Worm (Caenorhabditis elegans) whole organism, L3 larva: ENCODE data around the gene T01C8.2.

Experiments
- R02D3.7 ChIP-seq: fragments of 150-350 bp; optimal IDR thresholded peaks from 2 replicates; lab custom pipeline; 2014; ENCODE audit warnings: missing biosample characterization, missing genetic modification characterization
- aly-2 ChIP-seq: fragments of 150-350 bp; optimal IDR thresholded peaks from 2 replicates; lab custom pipeline; 2014; ENCODE audit warnings: missing biosample characterization, missing genetic modification characterization
- ama-1 ChIP-seq: fragments of 150-350 bp; optimal IDR thresholded peaks from 2 replicates; lab custom pipeline; 2018
- ceh-16 ChIP-seq: sonication (generic microtip); optimal IDR thresholded peaks from 2 replicates; lab custom pipeline; 2017; ENCODE audit warnings: missing biosample characterization, missing genetic modification characterization
- ceh-9 ChIP-seq: sonication (generic microtip); optimal IDR thresholded peaks from 2 replicates; lab custom pipeline; 2018; ENCODE audit warnings: missing biosample characterization, missing genetic modification characterization
- daf-12 ChIP-seq: fragments of 150-350 bp; optimal IDR thresholded peaks from 2 replicates; lab custom pipeline; 2014; ENCODE audit warnings: missing biosample characterization, missing genetic modification reagents, missing genetic modification characterization
- egl-5 ChIP-seq: fragments of 150-350 bp; optimal IDR thresholded peaks from 2 replicates; lab custom pipeline; 2017; ENCODE audit warnings: missing biosample characterization, missing genetic modification reagents, missing genetic modification characterization, inconsistent platforms
- elt-1 ChIP-seq: fragments of 150-350 bp; optimal IDR thresholded peaks from 2 replicates; lab custom pipeline; 2014; ENCODE audit warnings: missing biosample characterization, missing genetic modification characterization
- elt-2 ChIP-seq: sonication (generic microtip); optimal IDR thresholded peaks from 2 replicates; lab custom pipeline; 2016; ENCODE audit warnings: missing genetic modification reagents, mild to moderate bottlenecking, missing genetic modification characterization, missing compliant biosample characterization
- elt-3 ChIP-seq, 3 experiments: fragments of 150-350 bp in 1 of 3; sonication (generic microtip) in 2 of 3; optimal IDR thresholded peaks; 2 replicates in 2 of 3; 4 replicates in 1 of 3; lab custom pipeline; 2014 to 2017; ENCODE audit warnings: missing biosample characterization in 3 of 3, missing genetic modification characterization in 3 of 3
- eor-1 ChIP-seq, 2 experiments: fragments of 150-350 bp; optimal IDR thresholded peaks; 2 replicates each; lab custom pipeline; 2014 to 2018; ENCODE audit warnings: missing biosample characterization in 2 of 2, missing genetic modification characterization in 2 of 2
- fkh-10 ChIP-seq: sonication (generic microtip); optimal IDR thresholded peaks from 2 replicates; lab custom pipeline; 2017; ENCODE audit warnings: missing biosample characterization, missing genetic modification reagents, missing genetic modification characterization
- fkh-2 ChIP-seq: fragments of 150-350 bp; optimal IDR thresholded peaks from 2 replicates; lab custom pipeline; 2014; ENCODE audit warnings: missing biosample characterization, missing genetic modification reagents, missing genetic modification characterization
- fos-1 ChIP-seq: fragments of 150-350 bp; optimal IDR thresholded peaks from 2 replicates; lab custom pipeline; 2014; ENCODE audit warnings: missing biosample characterization, missing genetic modification characterization
- jun-1 ChIP-seq: fragments of 150-350 bp; optimal IDR thresholded peaks from 2 replicates; lab custom pipeline; 2014; ENCODE audit warnings: missing biosample characterization, missing genetic modification reagents, missing genetic modification characterization
- lin-39 ChIP-seq: fragments of 150-350 bp; optimal IDR thresholded peaks from 2 replicates; lab custom pipeline; 2018; ENCODE audit warnings: missing biosample characterization, missing genetic modification reagents, missing genetic modification characterization
- mdl-1 ChIP-seq: fragments of 150-350 bp; optimal IDR thresholded peaks from 2 replicates; lab custom pipeline; 2014; ENCODE audit warnings: missing biosample characterization, missing genetic modification characterization
- nhr-11 ChIP-seq: fragments of 150-350 bp; optimal IDR thresholded peaks from 2 replicates; lab custom pipeline; 2014; ENCODE audit warnings: missing biosample characterization, missing genetic modification characterization
- nhr-12 ChIP-seq: fragments of 150-350 bp; optimal IDR thresholded peaks from 2 replicates; lab custom pipeline; 2014; ENCODE audit warnings: missing biosample characterization, missing genetic modification characterization
- nhr-23 ChIP-seq: fragments of 150-350 bp; optimal IDR thresholded peaks from 2 replicates; lab custom pipeline; 2014; ENCODE audit warnings: missing biosample characterization, missing genetic modification reagents, missing genetic modification characterization
- nhr-237 ChIP-seq: fragments of 150-350 bp; optimal IDR thresholded peaks from 2 replicates; lab custom pipeline; 2014; ENCODE audit warnings: missing biosample characterization, missing genetic modification characterization
- nhr-25 ChIP-seq: sonication (generic microtip); optimal IDR thresholded peaks from 2 replicates; lab custom pipeline; 2017; ENCODE audit warnings: missing biosample characterization, missing genetic modification characterization
- nhr-28 ChIP-seq: fragments of 150-350 bp; optimal IDR thresholded peaks from 2 replicates; lab custom pipeline; 2014; ENCODE audit warnings: missing biosample characterization, missing genetic modification characterization
- nhr-43 ChIP-seq: sonication (generic microtip); optimal IDR thresholded peaks from 2 replicates; lab custom pipeline; 2016; ENCODE audit warnings: mild to moderate bottlenecking, missing genetic modification characterization, missing compliant biosample characterization; ENCODE audit not compliant: poor library complexity, severe bottlenecking
- nhr-76 ChIP-seq: fragments of 150-350 bp; sonication (generic microtip); optimal IDR thresholded peaks from 5 replicates; lab custom pipeline; 2014; ENCODE audit warnings: missing biosample characterization, missing genetic modification characterization
- nhr-77 ChIP-seq: fragments of 150-350 bp; optimal IDR thresholded peaks from 2 replicates; lab custom pipeline; 2014; ENCODE audit warnings: missing biosample characterization, missing genetic modification characterization
- pha-4 ChIP-seq: fragments of 150-350 bp; optimal IDR thresholded peaks from 2 replicates; lab custom pipeline; 2014; ENCODE audit warnings: missing biosample characterization, missing genetic modification reagents, missing genetic modification characterization
- sea-2 ChIP-seq: fragments of 150-350 bp; sonication (generic microtip); optimal IDR thresholded peaks from 4 replicates; lab custom pipeline; 2014; ENCODE audit warnings: missing biosample characterization, missing genetic modification reagents, missing genetic modification characterization
- snpc-4 ChIP-seq: fragments of 150-350 bp; optimal IDR thresholded peaks from 2 replicates; lab custom pipeline; 2014; ENCODE audit warnings: missing biosample characterization, missing genetic modification characterization
- unc-39 ChIP-seq: sonication (generic microtip); optimal IDR thresholded peaks from 4 replicates; lab custom pipeline; 2017; ENCODE audit warnings: missing biosample characterization, missing genetic modification characterization
- unc-62 ChIP-seq: fragments of 150-350 bp; sonication (generic microtip); optimal IDR thresholded peaks from 4 replicates; lab custom pipeline; 2014; ENCODE audit warnings: missing biosample characterization, missing genetic modification reagents, missing genetic modification characterization
- zag-1 ChIP-seq: fragments of 150-350 bp; optimal IDR thresholded peaks from 2 replicates; lab custom pipeline; 2014; ENCODE audit warnings: missing biosample characterization, missing genetic modification characterization
- ztf-11 ChIP-seq: fragments of 150-350 bp; optimal IDR thresholded peaks from 2 replicates; lab custom pipeline; 2014; ENCODE audit warnings: missing biosample characterization, missing genetic modification characterization

Gene T01C8.2

DNA sequence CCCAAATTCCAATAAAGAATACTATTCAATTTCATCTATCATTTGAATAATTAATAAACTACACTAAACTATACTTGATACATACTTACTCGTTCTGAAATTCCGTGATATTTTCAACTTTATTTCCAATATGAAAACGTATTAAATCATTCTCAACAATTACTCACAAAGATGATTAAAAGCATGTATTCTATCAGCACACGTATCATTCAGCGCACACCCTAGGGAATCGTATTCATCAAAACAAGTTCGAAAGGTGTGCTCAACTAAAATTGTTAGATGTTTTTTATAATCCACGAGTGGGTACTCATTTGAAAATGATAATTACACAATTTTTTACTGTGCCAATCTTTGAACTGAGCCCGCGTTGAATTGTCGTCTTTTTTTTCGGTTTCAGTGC lies 23.7 kb upstream of the T01C8.2 start, which contains the start of gene C10E2.1:
Gene C10E2.1 (plus strand): TSS at position 301 of the 400 bp plus-strand sequence.
- no peak for TF ChIP-seq ama-1
- no peak for TF ChIP-seq fkh-10 (GFP tag; lab: Kevin White, UChicago)
- no peak for TF ChIP-seq nhr-43 (tag; lab: Kevin White, UChicago)
- TF ChIP-seq pha-4 (tag; lab: Kevin White, UChicago) = no peak
- TF ChIP-seq jun-1 (tag; lab: Kevin White, UChicago) = no peak
- TF ChIP-seq ceh-16 (tag; lab: Kevin White, UChicago) = no peak
- no peak for TF ChIP-seq sea-2 (GFP tag; lab: Kevin White, UChicago)
- TF ChIP-seq daf-12 (tag; lab: Kevin White, UChicago) = no peak
- TF ChIP-seq aly-2 (tag; lab: Kevin White, UChicago) = no peak
- no peak for TF ChIP-seq unc-62
- TF ChIP-seq ceh-9 (tag; lab: Kevin White, UChicago) = no peak
- TF ChIP-seq R02D3.7 (tag; lab: Kevin White, UChicago) = no peak
- TF ChIP-seq nhr-12 (tag; lab: Kevin White, UChicago) = no peak
- no peak for TF ChIP-seq unc-39 (tag; lab: Kevin White, UChicago)
- no peak for TF ChIP-seq elt-1 (tag; lab: Kevin White, UChicago)

DNA sequence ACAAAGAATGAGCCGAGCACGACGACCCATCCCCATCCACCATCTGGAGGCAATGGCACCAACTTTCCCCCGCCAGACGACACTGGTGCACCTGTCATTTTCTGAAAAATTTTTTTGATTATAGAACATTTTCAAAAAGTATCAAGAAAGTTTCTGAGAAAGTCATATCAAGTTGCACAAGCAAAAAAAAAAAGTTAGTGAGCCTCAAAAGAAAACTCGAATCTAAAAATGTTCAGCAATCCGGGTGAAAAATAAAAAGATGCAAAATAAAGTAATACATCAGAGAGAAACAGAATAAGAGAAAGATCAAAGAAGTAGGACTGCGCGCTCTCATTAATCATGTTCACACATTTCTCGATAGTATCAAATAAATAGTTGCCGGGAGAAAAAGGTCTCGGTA lies 15.8 kb upstream of the T01C8.2 start, which contains the start of gene mct-6:
Gene mct-6 (minus strand): TSS at position 101 of the 400 bp plus-strand sequence.
- TF ChIP-seq nhr-237 (tag; lab: Kevin White, UChicago) (no peak), zag-1 (tag; lab: Kevin White, UChicago) (no peak), nhr-23 (tag; lab: Kevin White, UChicago) (peak; percentile 37), jun-1 (tag; lab: Kevin White, UChicago) (no peak)

DNA sequence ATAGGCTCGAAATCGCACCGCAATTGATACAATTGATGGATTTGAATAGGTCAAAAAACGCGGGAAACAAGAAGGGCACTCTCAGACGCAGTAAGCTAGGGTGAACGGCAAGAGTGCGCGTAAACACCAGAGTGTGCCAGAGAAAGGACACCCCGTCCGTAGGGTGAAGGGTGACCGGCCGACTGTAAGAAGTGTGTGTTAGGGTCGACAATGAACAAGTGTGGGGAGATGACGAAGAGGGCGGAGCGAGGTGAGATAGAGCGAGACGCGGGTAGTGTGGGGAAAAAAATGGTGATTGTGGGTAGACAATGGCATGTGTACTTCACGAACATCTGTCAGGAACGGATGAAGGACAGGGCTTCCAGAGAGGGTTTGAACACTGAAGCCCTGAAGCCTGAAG lies 15.3 kb upstream of the T01C8.2 start:
- TF ChIP-seq unc-39 (tag; lab: Kevin White, UChicago) (no peak), lin-39 (tag; lab: Kevin White, UChicago) (peak; percentile 14), snpc-4 (tag; lab: Kevin White, UChicago) (no peak)

DNA sequence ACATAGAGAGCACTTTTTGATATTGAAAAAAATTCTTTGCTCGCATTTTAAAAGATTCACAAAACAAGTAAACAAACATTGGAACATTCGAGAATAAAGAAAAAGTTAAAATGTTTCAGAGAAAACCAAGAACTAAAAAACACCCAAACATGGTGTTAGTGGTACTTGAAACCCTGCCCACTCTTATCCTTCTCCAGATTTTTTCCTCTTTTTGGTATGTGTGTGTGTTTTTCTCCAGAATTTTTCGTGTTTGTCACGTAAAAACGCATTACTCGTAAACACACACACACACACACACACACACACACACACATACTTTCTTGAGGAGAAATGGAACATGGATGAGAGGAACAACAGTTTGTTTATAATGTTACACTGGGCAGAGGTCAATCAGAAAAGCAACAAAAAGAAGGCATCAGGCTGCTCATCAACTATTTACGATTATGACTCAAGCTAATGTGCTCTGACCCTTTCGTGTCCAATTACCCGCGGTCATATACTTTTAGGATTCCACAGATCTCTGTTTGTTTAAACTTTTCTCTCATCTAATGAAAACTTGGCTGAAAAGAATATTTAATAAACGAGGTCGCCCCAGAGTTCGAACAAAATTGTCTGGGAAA lies 14.0 kb upstream of the T01C8.2 start:
- TF ChIP-seq fos-1 (no peak), pha-4 (tag; lab: Kevin White, UChicago) (peak; percentile 50), elt-1 (tag; lab: Kevin White, UChicago) (no peak), egl-5 (tag; lab: Kevin White, UChicago) (peak; percentile 86), nhr-25 (tag; lab: Kevin White, UChicago) (no peak)

DNA sequence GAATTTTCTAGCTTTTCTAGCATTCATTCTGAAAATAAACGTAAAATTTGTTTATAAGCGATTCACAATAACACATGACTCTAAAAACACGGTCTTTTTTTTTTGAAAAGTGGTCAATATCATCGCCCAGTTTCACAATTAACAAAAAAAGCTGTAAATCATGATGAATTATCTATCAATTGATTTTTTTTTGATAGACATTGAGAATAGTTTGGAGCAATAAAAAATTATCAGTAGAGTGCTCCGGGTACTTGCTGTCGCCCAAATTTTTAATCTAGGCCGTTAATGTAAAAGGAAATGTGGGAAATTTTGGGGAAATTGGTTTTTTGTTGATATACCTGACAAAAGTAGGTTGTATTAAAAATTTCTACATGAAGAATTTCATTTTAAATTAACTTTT lies 12.8 kb upstream of the T01C8.2 start:
- TF ChIP-seq elt-2 (tag; lab: Kevin White, UChicago) = peak; percentile 5
- no peak for TF ChIP-seq nhr-43 (tag; lab: Kevin White, UChicago)
- no peak for TF ChIP-seq eor-1 (tag; optimal IDR thresholded peaks at IDR 0.05; lab: Kevin White, UChicago)
- no peak for TF ChIP-seq fos-1

DNA sequence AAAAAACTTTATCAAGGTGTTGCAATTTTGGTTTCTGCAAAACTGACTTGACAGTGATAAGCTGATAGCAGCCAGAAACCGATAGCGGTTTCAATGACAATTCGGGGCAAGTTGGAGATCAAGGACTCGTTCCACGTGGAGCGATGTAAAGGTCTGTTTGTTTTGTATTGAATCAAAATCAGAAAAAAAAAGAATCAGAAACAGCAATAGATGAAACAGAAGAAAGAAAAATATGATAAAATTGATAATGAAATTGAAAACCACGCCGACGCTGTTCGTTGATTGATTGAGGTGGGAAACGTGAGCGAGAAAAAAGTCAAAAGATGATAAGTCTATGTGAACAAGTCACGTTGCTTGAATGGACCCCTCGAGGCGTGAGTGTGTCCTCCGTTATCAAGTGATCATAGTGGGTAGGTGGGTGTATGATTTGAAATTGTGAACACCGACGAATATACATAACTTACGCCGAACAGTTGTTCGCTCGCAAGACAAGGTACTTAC lies 10.9 kb upstream of the T01C8.2 start:
- TF ChIP-seq mdl-1 (tag; lab: Kevin White, UChicago) = peak; percentile 21
- TF ChIP-seq jun-1 (tag; lab: Kevin White, UChicago) = no peak
- TF ChIP-seq elt-2 (tag; lab: Kevin White, UChicago) = peak; percentile 89
- TF ChIP-seq unc-39 (tag; lab: Kevin White, UChicago) = no peak
- no peak for TF ChIP-seq fkh-2 (tag; lab: Kevin White, UChicago)
- TF ChIP-seq nhr-76 (tag; lab: Kevin White, UChicago) = no peak
- peak in 2 of 3 experiments; percentile 4 to 53 for TF ChIP-seq elt-3 (tag; optimal IDR thresholded peaks at IDR 0.05; lab: Kevin White, UChicago)
- no peak for TF ChIP-seq fkh-10 (GFP tag; lab: Kevin White, UChicago)
- TF ChIP-seq nhr-28 (tag; lab: Kevin White, UChicago) = no peak
- no peak for TF ChIP-seq elt-1 (tag; lab: Kevin White, UChicago)
- peak; percentile 26 for TF ChIP-seq nhr-25 (tag; lab: Kevin White, UChicago)
- no peak for TF ChIP-seq nhr-77 (tag; lab: Kevin White, UChicago)
- TF ChIP-seq eor-1 (tag; optimal IDR thresholded peaks at IDR 0.05; lab: Kevin White, UChicago) = no peak
- peak; percentile 71 for TF ChIP-seq nhr-43 (tag; lab: Kevin White, UChicago)
- peak; percentile 3 for TF ChIP-seq lin-39 (tag; lab: Kevin White, UChicago)
- no peak for TF ChIP-seq nhr-11 (tag; lab: Kevin White, UChicago)
- TF ChIP-seq ztf-11 = no peak
- no peak for TF ChIP-seq daf-12 (tag; lab: Kevin White, UChicago)
